Fruit fly (Drosophila melanogaster) whole organism, embryonic: Measurements from ENCODE around the gene Prx4.

Source experiments
- B-H2 ChIP-seq: fragments of 200-800 bp; sonication (Bioruptor generic); optimal IDR thresholded peaks from 2 replicates; lab custom pipeline; 2018; ENCODE audit warnings: missing biosample characterization, mild to moderate bottlenecking, missing genetic modification characterization
- CG10321 ChIP-seq: fragments of 200-800 bp; sonication (Bioruptor generic); IDR thresholded peaks from 2 replicates; pipeline ENCODE4 v1.3.6; 2022; ENCODE audit warnings: missing biosample characterization, missing genetic modification characterization
- CG11093 ChIP-seq: fragments of 200-800 bp; sonication (Bioruptor generic); IDR thresholded peaks from 3 replicates; pipeline ENCODE4 v1.3.6; 2022; ENCODE audit warnings: missing biosample characterization, missing genetic modification characterization
- CG15073 ChIP-seq: fragments of 200-800 bp; sonication (Bioruptor generic); optimal IDR thresholded peaks from 2 replicates; lab custom pipeline; 2016; ENCODE audit warnings: missing biosample characterization, missing genetic modification characterization
- CG15514 ChIP-seq: fragments of 200-800 bp; sonication (Bioruptor generic); optimal IDR thresholded peaks from 3 replicates; lab custom pipeline; 2017; ENCODE audit warnings: missing biosample characterization, missing genetic modification characterization, mild to moderate bottlenecking, moderate library complexity, missing genetic modification reagents
- CG1792 ChIP-seq: fragments of 200-800 bp; sonication (Bioruptor generic); optimal IDR thresholded peaks from 2 replicates; lab custom pipeline; 2016; ENCODE audit warnings: missing biosample characterization, missing genetic modification characterization
- CG31365 ChIP-seq: fragments of 200-800 bp; sonication (Bioruptor generic); optimal IDR thresholded peaks from 2 replicates; lab custom pipeline; 2018; ENCODE audit warnings: missing biosample characterization, mild to moderate bottlenecking, missing genetic modification characterization
- CG4328 ChIP-seq: fragments of 200-800 bp; sonication (Bioruptor generic); optimal IDR thresholded peaks from 3 replicates; lab custom pipeline; 2017; ENCODE audit warnings: missing biosample characterization, missing genetic modification reagents, missing genetic modification characterization
- CG4360 ChIP-seq: fragments of 200-800 bp; sonication (Bioruptor generic); IDR thresholded peaks from 2 replicates; pipeline ENCODE4 v1.3.6; 2022; ENCODE audit warnings: missing biosample characterization, missing genetic modification characterization
- CG4820 ChIP-seq: fragments of 200-800 bp; sonication (Bioruptor generic); optimal IDR thresholded peaks from 3 replicates; lab custom pipeline; 2016; ENCODE audit warnings: missing biosample characterization, missing genetic modification characterization
- CG6683 ChIP-seq: fragments of 200-800 bp; sonication (Bioruptor generic); optimal IDR thresholded peaks from 2 replicates; lab custom pipeline; 2017; ENCODE audit warnings: missing biosample characterization, mild to moderate bottlenecking, missing genetic modification characterization, missing genetic modification reagents
- CG6854 ChIP-seq: fragments of 200-800 bp; sonication (Bioruptor generic); optimal IDR thresholded peaks from 3 replicates; lab custom pipeline; 2017; ENCODE audit warnings: missing biosample characterization, mild to moderate bottlenecking, missing genetic modification characterization
- CG7556 ChIP-seq: fragments of 200-800 bp; sonication (Bioruptor generic); optimal IDR thresholded peaks from 2 replicates; lab custom pipeline; 2017; ENCODE audit warnings: missing biosample characterization, mild to moderate bottlenecking, missing genetic modification characterization
- CG7928 ChIP-seq: fragments of 200-800 bp; sonication (Bioruptor generic); optimal IDR thresholded peaks from 2 replicates; lab custom pipeline; 2017; ENCODE audit warnings: missing biosample characterization, mild to moderate bottlenecking, missing genetic modification characterization
- CG8924 ChIP-seq: fragments of 200-800 bp; optimal IDR thresholded peaks from 3 replicates; lab custom pipeline; 2019; ENCODE audit warnings: missing biosample characterization, mild to moderate bottlenecking, missing genetic modification characterization, moderate library complexity
- D19B ChIP-seq: fragments of 200-800 bp; sonication (Bioruptor generic); optimal IDR thresholded peaks from 2 replicates; lab custom pipeline; 2017; ENCODE audit warnings: missing biosample characterization, mild to moderate bottlenecking, missing genetic modification characterization
- Dp ChIP-seq: fragments of 200-800 bp; sonication (Bioruptor generic); optimal IDR thresholded peaks from 2 replicates; lab custom pipeline; 2018; ENCODE audit warnings: missing biosample characterization, mild to moderate bottlenecking, missing genetic modification characterization, moderate library complexity
- E2f2 ChIP-seq: fragments of 200-800 bp; sonication (Bioruptor generic); IDR thresholded peaks from 2 replicates; pipeline ENCODE4 v1.3.6; 2022; ENCODE audit warnings: missing biosample characterization, missing genetic modification characterization
- HmgZ ChIP-seq: fragments of 200-800 bp; sonication (Bioruptor generic); optimal IDR thresholded peaks from 2 replicates; lab custom pipeline; 2018; ENCODE audit warnings: missing biosample characterization, mild to moderate bottlenecking, missing genetic modification characterization
- Hr3 ChIP-seq: fragments of 200-800 bp; sonication (Bioruptor generic); optimal IDR thresholded peaks from 3 replicates; lab custom pipeline; 2016; ENCODE audit warnings: missing biosample characterization, missing genetic modification characterization
- Hsf ChIP-seq: fragments of 200-800 bp; sonication (Bioruptor generic); optimal IDR thresholded peaks from 3 replicates; lab custom pipeline; 2016; ENCODE audit warnings: missing biosample characterization, missing genetic modification characterization
- Lpt ChIP-seq: fragments of >200 bp; optimal IDR thresholded peaks from 2 replicates; lab custom pipeline; 2018; ENCODE audit warnings: missing biosample characterization, missing genetic modification characterization
- Max ChIP-seq: fragments of 200-800 bp; sonication (Bioruptor generic); optimal IDR thresholded peaks from 2 replicates; lab custom pipeline; 2016; ENCODE audit warnings: missing biosample characterization, mild to moderate bottlenecking, missing genetic modification characterization
- PHDP ChIP-seq: fragments of 200-800 bp; sonication (Bioruptor generic); optimal IDR thresholded peaks from 3 replicates; lab custom pipeline; 2018; ENCODE audit warnings: missing biosample characterization, mild to moderate bottlenecking, missing genetic modification characterization, moderate library complexity
- Poxn ChIP-seq: fragments of 200-800 bp; sonication (Bioruptor generic); IDR thresholded peaks from 2 replicates; pipeline ENCODE4 v1.3.6; 2022; ENCODE audit warnings: missing biosample characterization, missing genetic modification characterization
- Sox100B ChIP-seq: fragments of 200-800 bp; sonication (Bioruptor generic); optimal IDR thresholded peaks from 3 replicates; lab custom pipeline; 2018; ENCODE audit warnings: missing biosample characterization, mild to moderate bottlenecking, missing genetic modification characterization
- ap ChIP-seq: fragments of 200-800 bp; sonication (Bioruptor generic); IDR thresholded peaks from 2 replicates; pipeline ENCODE4 v1.3.6; 2022; ENCODE audit warnings: missing biosample characterization, missing genetic modification characterization
- bowl ChIP-seq: fragments of 200-800 bp; sonication (Bioruptor generic); IDR thresholded peaks from 2 replicates; pipeline ENCODE4 v1.3.6; 2022; ENCODE audit warnings: missing biosample characterization, missing genetic modification characterization
- dmrt11E ChIP-seq: fragments of 200-800 bp; sonication (Bioruptor generic); optimal IDR thresholded peaks from 3 replicates; lab custom pipeline; 2018; ENCODE audit warnings: missing biosample characterization, mild to moderate bottlenecking, missing genetic modification characterization, moderate library complexity
- esg ChIP-seq: fragments of 200-800 bp; sonication (Bioruptor generic); conservative IDR thresholded peaks from 2 replicates; pipeline ENCODE4 v1.3.6; 2022; ENCODE audit warnings: missing biosample characterization, missing genetic modification characterization
- eyg ChIP-seq: fragments of 200-800 bp; sonication (Bioruptor generic); optimal IDR thresholded peaks from 3 replicates; lab custom pipeline; 2016; ENCODE audit warnings: missing biosample characterization, missing genetic modification characterization
- gce ChIP-seq: fragments of 200-800 bp; sonication (Bioruptor generic); IDR thresholded peaks from 3 replicates; pipeline ENCODE4 v1.3.6; 2022; ENCODE audit warnings: missing biosample characterization, missing genetic modification characterization
- gsb-n ChIP-seq: fragments of 200-800 bp; sonication (Bioruptor generic); optimal IDR thresholded peaks from 3 replicates; lab custom pipeline; 2018; ENCODE audit warnings: missing biosample characterization, mild to moderate bottlenecking, missing genetic modification characterization
- lmd ChIP-seq: fragments of 200-800 bp; sonication (Bioruptor generic); IDR thresholded peaks from 2 replicates; pipeline ENCODE4 v1.3.6; 2022; ENCODE audit warnings: missing biosample characterization, missing genetic modification characterization
- lov ChIP-seq, 2 experiments: fragments of 200-800 bp in 1 of 2; fragments of >200 bp in 1 of 2; sonication (Bioruptor generic) in 1 of 2; IDR thresholded peaks in 1 of 2; optimal IDR thresholded peaks in 1 of 2; 2 replicates in 1 of 2; 3 replicates in 1 of 2; pipeline versions ENCODE4 v1.3.6 to Lab custom; 2017 to 2022; ENCODE audit warnings: missing biosample characterization in 1 of 2, missing genetic modification characterization in 1 of 2
- nerfin-2 ChIP-seq: fragments of 200-800 bp; sonication (Bioruptor generic); IDR thresholded peaks from 2 replicates; pipeline ENCODE4 v1.3.6; 2022; ENCODE audit warnings: missing biosample characterization, missing genetic modification characterization; ENCODE audit not compliant: partially characterized antibody
- oc ChIP-seq: fragments of 200-800 bp; sonication (Bioruptor generic); optimal IDR thresholded peaks from 2 replicates; lab custom pipeline; 2018; ENCODE audit warnings: missing biosample characterization, mild to moderate bottlenecking, missing genetic modification characterization, moderate library complexity
- pb ChIP-seq: fragments of 200-800 bp; sonication (Bioruptor generic); optimal IDR thresholded peaks from 3 replicates; lab custom pipeline; 2016; ENCODE audit warnings: missing biosample characterization, missing genetic modification characterization
- prd ChIP-seq, 3 experiments: fragments of >200 bp in 2 of 3; fragments of 200-800 bp in 1 of 3; sonication (Bioruptor generic) in 1 of 3; optimal IDR thresholded peaks in 2 of 3; IDR thresholded peaks in 1 of 3; 2 replicates in 2 of 3; 3 replicates in 1 of 3; pipeline versions ENCODE4 v1.3.6 to Lab custom; 2017 to 2022; ENCODE audit warnings: missing biosample characterization in 1 of 3, missing genetic modification characterization in 1 of 3
- ranshi ChIP-seq: fragments of 200-800 bp; sonication (Bioruptor generic); IDR thresholded peaks from 2 replicates; pipeline ENCODE4 v1.3.6; 2022; ENCODE audit warnings: missing biosample characterization, missing genetic modification characterization
- salm ChIP-seq: fragments of 200-800 bp; sonication (Bioruptor generic); optimal IDR thresholded peaks from 2 replicates; lab custom pipeline; 2018; ENCODE audit warnings: missing biosample characterization, mild to moderate bottlenecking, missing genetic modification characterization
- slou ChIP-seq: fragments of 200-800 bp; sonication (Bioruptor generic); optimal IDR thresholded peaks from 3 replicates; lab custom pipeline; 2016; ENCODE audit warnings: missing biosample characterization, missing genetic modification characterization
- sob ChIP-seq: fragments of 200-800 bp; sonication (Bioruptor generic); IDR thresholded peaks from 2 replicates; pipeline ENCODE4 v1.3.6; 2022; ENCODE audit warnings: missing biosample characterization, missing genetic modification characterization
- ssp ChIP-seq: fragments of 200-800 bp; sonication (Bioruptor generic); IDR thresholded peaks from 2 replicates; pipeline ENCODE4 v1.3.6; 2022; ENCODE audit warnings: missing biosample characterization, missing genetic modification characterization
- stc ChIP-seq: fragments of 200-800 bp; sonication (Bioruptor generic); IDR thresholded peaks from 2 replicates; pipeline ENCODE4 v1.3.6; 2022; ENCODE audit warnings: missing biosample characterization, missing genetic modification characterization
- sug ChIP-seq: fragments of 200-800 bp; optimal IDR thresholded peaks from 2 replicates; lab custom pipeline; 2019; ENCODE audit warnings: missing biosample characterization, mild to moderate bottlenecking, missing genetic modification characterization, moderate library complexity
- ttk ChIP-seq: fragments of 200-800 bp; sonication (Bioruptor generic); IDR thresholded peaks from 2 replicates; pipeline ENCODE4 v2.1.2; 2022; ENCODE audit warnings: missing biosample characterization, missing genetic modification characterization
- twi ChIP-seq: fragments of 200-800 bp; optimal IDR thresholded peaks from 2 replicates; lab custom pipeline; 2019; ENCODE audit warnings: missing biosample characterization, mild to moderate bottlenecking, missing genetic modification characterization, moderate library complexity

Prx4 gene

DNA sequence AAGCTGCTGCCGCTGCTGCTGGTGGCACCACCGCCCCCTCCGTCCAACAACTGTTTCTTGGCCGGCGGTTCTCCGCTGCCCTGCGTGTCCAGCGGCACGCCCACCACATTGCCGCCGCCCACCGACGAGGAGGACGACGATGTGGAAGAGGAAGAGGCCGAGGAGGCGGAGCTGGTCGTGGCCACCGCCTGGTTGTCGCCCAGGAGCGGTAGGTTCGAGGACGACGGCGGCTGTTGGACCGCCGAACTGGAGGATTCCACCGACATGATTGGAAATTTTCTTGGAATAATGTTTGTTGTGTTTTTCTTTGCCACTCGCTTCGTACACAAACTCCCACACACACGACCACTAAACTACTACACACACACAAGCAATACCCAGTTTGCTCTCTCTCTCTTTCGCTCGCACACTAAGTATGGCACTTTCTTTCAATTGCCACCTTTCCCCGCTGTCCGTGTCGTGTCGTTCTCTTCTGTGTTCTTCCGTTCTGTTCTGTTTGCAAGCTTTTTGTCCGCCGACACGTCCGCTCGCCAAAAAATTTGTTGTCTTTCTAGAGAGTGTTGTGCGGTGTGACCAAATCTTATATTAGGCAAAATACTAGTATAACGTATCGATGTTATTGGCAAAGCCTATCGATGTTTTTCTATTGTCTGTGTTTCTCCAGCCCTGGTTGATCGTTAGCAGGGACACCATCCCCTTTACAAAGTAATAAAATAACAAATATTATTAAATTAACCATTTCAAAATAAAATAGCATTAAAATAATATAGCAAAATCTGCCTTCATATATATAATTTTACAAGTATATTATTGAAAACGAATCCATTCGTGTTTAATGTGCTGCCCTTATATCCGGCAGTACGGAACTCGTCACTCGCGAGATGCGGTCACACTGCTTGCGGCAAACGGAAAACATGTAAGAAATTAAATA, 28.4 kb downstream of the Prx4 start, which contains the start of the genes CG32486 and PAN3 (continued):
- no peak for TF ChIP-seq bowl
- TF ChIP-seq CG11093 (GFP tag; lab: Robert Waterston, UW) = no peak
- peak; percentile 94 for TF ChIP-seq CG7928 (GFP tag; lab: Kevin White, UChicago)
- no peak for TF ChIP-seq ap
- no peak for TF ChIP-seq CG1792
- TF ChIP-seq CG4328 (GFP tag; lab: Kevin White, UChicago) = peak; percentile 11
- no peak for TF ChIP-seq CG7556
- peak; percentile 35 for TF ChIP-seq CG31365
- no peak for TF ChIP-seq ssp (GFP tag; lab: Robert Waterston, UW)
- peak; percentile 47; the same call in 1 of the 2 replicates for TF ChIP-seq CG4360
- TF ChIP-seq gsb-n = peak; percentile 38
- TF ChIP-seq Max = peak; percentile 35
- peak; percentile 86 for TF ChIP-seq CG10321 (GFP tag; lab: Robert Waterston, UW)
- TF ChIP-seq salm (tag; lab: Kevin White, UChicago) = peak; percentile 12
- no peak for TF ChIP-seq nerfin-2 (GFP tag; lab: Robert Waterston, UW)
- peak; percentile 25 for TF ChIP-seq slou
- peak; percentile 51 for TF ChIP-seq dmrt11E (tag; lab: Kevin White, UChicago)
- TF ChIP-seq CG15514 (GFP tag; lab: Kevin White, UChicago) = peak; percentile 70
- TF ChIP-seq lov (optimal IDR thresholded peaks at IDR 0.05; lab: Kevin White, UChicago) = no peak
- peak; percentile 68; the same call in 1 of the 3 replicates for TF ChIP-seq lov (GFP tag; IDR thresholded peaks at IDR 0.05; lab: Robert Waterston, UW)
- TF ChIP-seq CG4820 (GFP tag; lab: Kevin White, UChicago) = no peak
- no peak for TF ChIP-seq prd (optimal IDR thresholded peaks at IDR 0.05; lab: Kevin White, UChicago)
- peak; percentile 21; the same call in 1 of the 3 replicates for TF ChIP-seq prd (GFP tag; IDR thresholded peaks at IDR 0.05; lab: Robert Waterston, UW)
- TF ChIP-seq gce (GFP tag; lab: Robert Waterston, UW) = peak; percentile 52; the same call in 1 of the 3 replicates
- peak; percentile 56 for TF ChIP-seq sob (GFP tag; lab: Robert Waterston, UW)
- TF ChIP-seq Hsf (GFP tag; lab: Kevin White, UChicago) = peak; percentile 10
- TF ChIP-seq pb (GFP tag; lab: Kevin White, UChicago) = no peak
- peak; percentile 40 for TF ChIP-seq twi (tag; lab: Kevin White, UChicago)
- TF ChIP-seq eyg = no peak
- peak; percentile 64; the same call in 1 of the 2 replicates for TF ChIP-seq stc (GFP tag; lab: Robert Waterston, UW)
- peak; percentile 47 for TF ChIP-seq PHDP (tag; lab: Kevin White, UChicago)
- TF ChIP-seq B-H2 (GFP tag; lab: Kevin White, UChicago) = peak; percentile 79
- peak; percentile 61 for TF ChIP-seq Dp (GFP tag; lab: Kevin White, UChicago)
- 0 out of 2 replicates have a peak, but pooled peaks have one; percentile 31 for TF ChIP-seq ttk (GFP tag; lab: Robert Waterston, UW)
- TF ChIP-seq ranshi = peak; percentile 6; the same call in 1 of the 2 replicates
- peak; percentile 70 for TF ChIP-seq CG6854 (GFP tag; lab: Kevin White, UChicago)
- peak; percentile 15 for TF ChIP-seq Hr3 (GFP tag; lab: Kevin White, UChicago)
- TF ChIP-seq Lpt (GFP tag; lab: Kevin White, UChicago) = no peak
- peak; percentile 68 for TF ChIP-seq CG8924
- TF ChIP-seq CG15073 (GFP tag; lab: Kevin White, UChicago) = no peak
- TF ChIP-seq E2f2 (GFP tag; lab: Robert Waterston, UW) = peak; percentile 42; the same call in 1 of the 2 replicates
- no peak for TF ChIP-seq esg
- peak; percentile 74 for TF ChIP-seq sug (tag; lab: Kevin White, UChicago)
- no peak for TF ChIP-seq CG6683 (GFP tag; lab: Kevin White, UChicago)
- TF ChIP-seq Sox100B = no peak
- TF ChIP-seq HmgZ (tag; lab: Kevin White, UChicago) = peak; percentile 88
- no peak for TF ChIP-seq lmd (GFP tag; lab: Robert Waterston, UW)
- TF ChIP-seq oc (tag; lab: Kevin White, UChicago) = peak; percentile 43
- no peak for TF ChIP-seq Poxn (GFP tag; lab: Robert Waterston, UW)
- no peak for TF ChIP-seq D19B (GFP tag; lab: Kevin White, UChicago)
